Fruit fly (Drosophila melanogaster): ENCODE data around the gene Saysd1.

The Saysd1 gene

dm6 chr3R:25215123-25215522 lies at the start of gene Saysd1 (continued):
- TF ChIP-seq CG6854 (GFP tag; optimal IDR thresholded peaks at IDR 0.05) (no peak), CG6175 (GFP tag; IDR thresholded peaks at IDR 0.05) (peak; percentile 35; the same call in 1 of the 3 replicates), sim (GFP tag; IDR thresholded peaks at IDR 0.05) (no peak), pnt (GFP tag; optimal IDR thresholded peaks at IDR 0.05) (no peak), cas (GFP tag; IDR thresholded peaks at IDR 0.05) (no peak), Scr (GFP tag; IDR thresholded peaks at IDR 0.05; ENCODE audit: partially characterized antibody) (peak; percentile 86), CG6813 (GFP tag; optimal IDR thresholded peaks at IDR 0.05) (no peak), CG10462 (GFP tag; optimal IDR thresholded peaks at IDR 0.05) (no peak), Blimp-1 (GFP tag; optimal IDR thresholded peaks at IDR 0.05) (no peak), rib (GFP tag; IDR thresholded peaks at IDR 0.05) (no peak), CG15514 (GFP tag; optimal IDR thresholded peaks at IDR 0.05) (peak; percentile 38), CG8359 (GFP tag; optimal IDR thresholded peaks at IDR 0.05; ENCODE audit: borderline replicate concordance) (no peak), CG14050 (GFP tag; IDR thresholded peaks at IDR 0.05) (no peak), CG3065 (GFP tag; optimal IDR thresholded peaks at IDR 0.05) (no peak), seq (GFP tag; IDR thresholded peaks at IDR 0.05) (no peak), Dbx (GFP tag; IDR thresholded peaks at IDR 0.05) (peak; percentile 45; the same call in 1 of the 3 replicates), Myb (GFP tag; optimal IDR thresholded peaks at IDR 0.05) (peak; percentile 51), CG17186 (GFP tag; optimal IDR thresholded peaks at IDR 0.05) (no peak), CG4360 (GFP tag; IDR thresholded peaks at IDR 0.05) (peak; percentile 53; the same call in 1 of the 2 replicates), disco-r (GFP tag; optimal IDR thresholded peaks at IDR 0.05) (no peak), CG13287 (GFP tag; IDR thresholded peaks at IDR 0.05; ENCODE audit: partially characterized antibody) (peak; percentile 91), CG15011 (GFP tag; optimal IDR thresholded peaks at IDR 0.05) (no peak), zen (tag; optimal IDR thresholded peaks at IDR 0.05) (no peak), CG7839 (tag; optimal IDR thresholded peaks at IDR 0.05) (peak; percentile 44), slbo (GFP tag; IDR thresholded peaks at IDR 0.05) (no peak), CG16863 (GFP tag; optimal IDR thresholded peaks at IDR 0.05) (no peak), CG33213 (GFP tag; optimal IDR thresholded peaks at IDR 0.05) (no peak), Camta (GFP tag; optimal IDR thresholded peaks at IDR 0.05) (peak; percentile 4), Adf1 (GFP tag; IDR thresholded peaks at IDR 0.05) (no peak), CG18764 (GFP tag; optimal IDR thresholded peaks at IDR 0.05) (no peak), tna (GFP tag; IDR thresholded peaks at IDR 0.05; ENCODE audit: partially characterized antibody) (peak; percentile 81), br (optimal IDR thresholded peaks at IDR 0.05) (no peak), CG2199 (GFP tag; IDR thresholded peaks at IDR 0.05) (0 out of 3 replicates have a peak, but pooled peaks have one; percentile 48), CG16813 (GFP tag; IDR thresholded peaks at IDR 0.05; ENCODE audit: partially characterized antibody) (peak; percentile 76), Aef1 (GFP tag; IDR thresholded peaks at IDR 0.05) (peak; percentile 19; the same call in 1 of the 3 replicates), nom (GFP tag; optimal IDR thresholded peaks at IDR 0.05) (no peak), CG3726 (GFP tag; IDR thresholded peaks at IDR 0.05) (no peak), CG43689 (GFP tag; IDR thresholded peaks at IDR 0.05) (no peak), CG10431 (GFP tag; optimal IDR thresholded peaks at IDR 0.05) (no peak), bcd (GFP tag; optimal IDR thresholded peaks at IDR 0.05) (peak; percentile 38), sens-2 (GFP tag; IDR thresholded peaks at IDR 0.05) (no peak), amos (GFP tag; IDR thresholded peaks at IDR 0.05; ENCODE audit: partially characterized antibody) (peak; percentile 79), H2.0 (GFP tag; IDR thresholded peaks at IDR 0.05) (no peak), tio (GFP tag; optimal IDR thresholded peaks at IDR 0.05) (no peak), CoRest (tag; optimal IDR thresholded peaks at IDR 0.05) (no peak), Hmx (GFP tag; optimal IDR thresholded peaks at IDR 0.05) (peak; percentile 10), CG8089 (GFP tag; optimal IDR thresholded peaks at IDR 0.05) (no peak), maf-S (GFP tag; optimal IDR thresholded peaks at IDR 0.05) (no peak), CG5245 (GFP tag; optimal IDR thresholded peaks at IDR 0.05) (no peak), so (GFP tag; IDR thresholded peaks at IDR 0.05) (no peak), sens (GFP tag) (peak; percentile 88), CG3838 (GFP tag; optimal IDR thresholded peaks at IDR 0.05) (no peak)

Measured in whole organism, embryonic.